Worm (Caenorhabditis elegans) whole organism, mixed stage, embryonic: Measurements from ENCODE around the gene sre-30.

ENCODE experiments used
- elt-3 ChIP-seq: fragments of 150-350 bp; optimal IDR thresholded peaks from 2 replicates; lab custom pipeline; 2014; ENCODE audit warnings: missing biosample characterization, missing genetic modification characterization
- lin-13 ChIP-seq: fragments of 150-350 bp; optimal IDR thresholded peaks from 2 replicates; lab custom pipeline; 2014; ENCODE audit warnings: missing biosample characterization, missing genetic modification characterization
- nhr-12 ChIP-seq: fragments of 150-350 bp; optimal IDR thresholded peaks from 2 replicates; lab custom pipeline; 2014; ENCODE audit warnings: missing biosample characterization, missing genetic modification characterization
- nhr-237 ChIP-seq: fragments of 150-350 bp; optimal IDR thresholded peaks from 2 replicates; lab custom pipeline; 2014; ENCODE audit warnings: missing biosample characterization, missing genetic modification characterization
- nhr-28 ChIP-seq: fragments of 150-350 bp; optimal IDR thresholded peaks from 2 replicates; lab custom pipeline; 2014; ENCODE audit warnings: missing biosample characterization, missing genetic modification characterization
- snpc-4 ChIP-seq: fragments of 150-350 bp; optimal IDR thresholded peaks from 2 replicates; lab custom pipeline; 2014; ENCODE audit warnings: missing biosample characterization, missing genetic modification characterization
- sptf-1 ChIP-seq: sonication (generic microtip); optimal IDR thresholded peaks from 2 replicates; lab custom pipeline; 2017; ENCODE audit warnings: mild to moderate bottlenecking, missing genetic modification characterization, moderate library complexity, missing compliant biosample characterization
- tbx-8 ChIP-seq: fragments of 200-800 bp; sonication (Bioruptor generic); optimal IDR thresholded peaks from 2 replicates; lab custom pipeline; 2018; ENCODE audit warnings: mild to moderate bottlenecking, missing genetic modification characterization, moderate library complexity, missing compliant biosample characterization
- unc-62 ChIP-seq: fragments of 150-350 bp; optimal IDR thresholded peaks from 2 replicates; lab custom pipeline; 2014; ENCODE audit warnings: missing biosample characterization, missing genetic modification reagents, missing genetic modification characterization

DNA sequence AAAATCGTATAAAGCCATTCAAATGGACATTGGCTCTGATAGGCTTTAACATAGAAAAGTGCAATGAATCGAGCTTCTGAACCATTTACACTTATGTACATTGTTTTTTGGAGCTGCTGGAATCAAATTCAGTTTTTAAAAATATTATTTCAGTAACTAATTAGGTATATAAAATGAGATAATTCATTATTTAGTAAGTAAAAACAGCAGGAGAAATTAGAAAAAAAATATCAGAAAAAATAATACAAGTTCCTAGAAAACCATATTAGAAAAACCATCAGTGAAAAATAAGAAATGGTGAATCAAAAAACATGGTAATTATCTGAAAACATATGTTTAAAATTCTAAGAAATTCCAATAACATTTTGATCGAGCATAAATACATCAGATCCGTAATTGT, 8.6 kb downstream of the sre-30 start, which contains the start of gene F57G9.7:
- no peak for TF ChIP-seq nhr-28 (tag; lab: Kevin White, UChicago)
- TF ChIP-seq elt-3 (tag; lab: Kevin White, UChicago): no peak
- TF ChIP-seq snpc-4 (tag; lab: Kevin White, UChicago): no peak
- no peak for TF ChIP-seq sptf-1 (tag; lab: Kevin White, UChicago)
- no peak for TF ChIP-seq nhr-237
- TF ChIP-seq tbx-8 (GFP tag; lab: Kevin White, UChicago): no peak
- TF ChIP-seq lin-13 (tag; lab: Kevin White, UChicago): no peak
- TF ChIP-seq nhr-12: no peak
- TF ChIP-seq unc-62 (GFP tag; lab: Kevin White, UChicago): no peak
